Fruit fly (Drosophila melanogaster) whole organism, prepupa: ENCODE data around the gene Ppcs.
A peak's percentile ranks its signal among the peaks of the same experiment; 100 is the strongest.

Source experiments
- Blimp-1 ChIP-seq: fragments of 200-800 bp; sonication (Bioruptor generic); optimal IDR thresholded peaks from 3 replicates; lab custom pipeline; 2017; ENCODE audit warnings: missing biosample characterization, missing genetic modification characterization, mild to moderate bottlenecking, moderate library complexity, missing genetic modification reagents
- CG11762 ChIP-seq: fragments of 200-800 bp; sonication (Bioruptor generic); optimal IDR thresholded peaks from 3 replicates; lab custom pipeline; 2016; ENCODE audit warnings: missing biosample characterization, missing genetic modification characterization; ENCODE audit not compliant: insufficient read depth
- CG16779 ChIP-seq: fragments of 200-800 bp; sonication (Bioruptor generic); optimal IDR thresholded peaks from 3 replicates; lab custom pipeline; 2017; ENCODE audit warnings: missing biosample characterization, mild to moderate bottlenecking, missing genetic modification characterization
- CG34406 ChIP-seq: fragments of 200-800 bp; sonication (Bioruptor generic); optimal IDR thresholded peaks from 3 replicates; lab custom pipeline; 2016; ENCODE audit warnings: missing biosample characterization, missing genetic modification characterization
- Eip93F ChIP-seq: fragments of 200-800 bp; sonication (Bioruptor generic); optimal IDR thresholded peaks from 2 replicates; lab custom pipeline; 2016; ENCODE audit warnings: missing biosample characterization, mild to moderate bottlenecking, missing genetic modification characterization
- Sox15 ChIP-seq: fragments of 200-800 bp; sonication (Bioruptor generic); optimal IDR thresholded peaks from 3 replicates; lab custom pipeline; 2016; ENCODE audit warnings: missing biosample characterization, missing genetic modification characterization
- dsx ChIP-seq: fragments of 200-800 bp; optimal IDR thresholded peaks from 3 replicates; lab custom pipeline; 2019; ENCODE audit warnings: missing biosample characterization, mild to moderate bottlenecking, missing genetic modification characterization, moderate library complexity; ENCODE audit not compliant: poor library complexity, severe bottlenecking
- eg ChIP-seq: fragments of 200-800 bp; sonication (Bioruptor generic); IDR thresholded peaks from 3 replicates; pipeline ENCODE4 v1.3.6; 2022; ENCODE audit warnings: missing biosample characterization, missing genetic modification characterization
- net ChIP-seq: fragments of 200-800 bp; sonication (Bioruptor generic); optimal IDR thresholded peaks from 3 replicates; lab custom pipeline; 2016; ENCODE audit warnings: missing biosample characterization, missing genetic modification characterization
- spab ChIP-seq: fragments of 200-800 bp; sonication (Bioruptor generic); optimal IDR thresholded peaks from 2 replicates; lab custom pipeline; 2017; ENCODE audit warnings: missing biosample characterization, mild to moderate bottlenecking, missing genetic modification characterization, missing genetic modification reagents

- TF ChIP-seq spab (GFP tag; lab: Kevin White, UChicago) (peak; percentile 81), Sox15 (GFP tag; lab: Kevin White, UChicago) (no peak), dsx (GFP tag; lab: Kevin White, UChicago) (peak; percentile 84), Eip93F (peak; percentile 53), CG34406 (GFP tag; lab: Kevin White, UChicago) (peak; percentile 47), net (GFP tag; lab: Kevin White, UChicago) (peak; percentile 77), Blimp-1 (peak; percentile 64), eg (GFP tag; lab: Robert Waterston, UW) (peak; percentile 83), CG16779 (tag; lab: Kevin White, UChicago) (peak; percentile 82), CG11762 (GFP tag; lab: Kevin White, UChicago) (peak; percentile 38)
These were observed 16.5 kb upstream of the Ppcs start, which contains the start of gene sqz for dm6 chr3R:19163972-19164819.
